Fruit fly (Drosophila melanogaster) whole organism, prepupa: ENCODE results near the gene CG11345.

Experiments
- Blimp-1 ChIP-seq: fragments of 200-800 bp; sonication (Bioruptor generic); optimal IDR thresholded peaks from 3 replicates; lab custom pipeline; 2017; ENCODE audit warnings: missing biosample characterization, missing genetic modification characterization, mild to moderate bottlenecking, moderate library complexity, missing genetic modification reagents
- CG11762 ChIP-seq: fragments of 200-800 bp; sonication (Bioruptor generic); optimal IDR thresholded peaks from 3 replicates; lab custom pipeline; 2016; ENCODE audit warnings: missing biosample characterization, missing genetic modification characterization; ENCODE audit not compliant: insufficient read depth
- CG15336 ChIP-seq: fragments of 200-800 bp; sonication (Bioruptor generic); IDR thresholded peaks from 2 replicates; pipeline ENCODE4 v1.3.6; 2022; ENCODE audit warnings: missing biosample characterization, missing genetic modification characterization
- CG1621 ChIP-seq: fragments of 200-800 bp; sonication (Bioruptor generic); optimal IDR thresholded peaks from 3 replicates; lab custom pipeline; 2018; ENCODE audit warnings: missing biosample characterization, mild to moderate bottlenecking, missing genetic modification characterization
- CG16779 ChIP-seq: fragments of 200-800 bp; sonication (Bioruptor generic); optimal IDR thresholded peaks from 3 replicates; lab custom pipeline; 2017; ENCODE audit warnings: missing biosample characterization, mild to moderate bottlenecking, missing genetic modification characterization
- CG31627 ChIP-seq: fragments of 200-800 bp; sonication (Bioruptor generic); optimal IDR thresholded peaks from 3 replicates; lab custom pipeline; 2016; ENCODE audit warnings: missing biosample characterization, missing genetic modification characterization
- CG32006 ChIP-seq: fragments of 200-800 bp; sonication (Bioruptor generic); optimal IDR thresholded peaks from 3 replicates; lab custom pipeline; 2017; ENCODE audit warnings: missing biosample characterization, mild to moderate bottlenecking, missing genetic modification characterization
- CG34406 ChIP-seq: fragments of 200-800 bp; sonication (Bioruptor generic); optimal IDR thresholded peaks from 3 replicates; lab custom pipeline; 2016; ENCODE audit warnings: missing biosample characterization, missing genetic modification characterization
- CG3919 ChIP-seq: fragments of 200-800 bp; sonication (Bioruptor generic); optimal IDR thresholded peaks from 3 replicates; lab custom pipeline; 2016; ENCODE audit warnings: missing biosample characterization, missing genetic modification characterization
- CG4318 ChIP-seq: fragments of 200-800 bp; sonication (Bioruptor generic); optimal IDR thresholded peaks from 3 replicates; lab custom pipeline; 2017; ENCODE audit warnings: missing biosample characterization, mild to moderate bottlenecking, missing genetic modification characterization
- CG6163 ChIP-seq: fragments of 200-800 bp; sonication (Bioruptor generic); IDR thresholded peaks from 3 replicates; pipeline ENCODE4 v1.3.6; 2022; ENCODE audit warnings: missing biosample characterization, missing genetic modification characterization
- CG6276 ChIP-seq: fragments of 200-800 bp; sonication (Bioruptor generic); optimal IDR thresholded peaks from 2 replicates; lab custom pipeline; 2017; ENCODE audit warnings: missing biosample characterization, mild to moderate bottlenecking, missing genetic modification characterization
- CG6792 ChIP-seq: fragments of 200-800 bp; sonication (Bioruptor generic); optimal IDR thresholded peaks from 3 replicates; lab custom pipeline; 2016; ENCODE audit warnings: missing biosample characterization, missing genetic modification characterization
- CG6808 ChIP-seq: fragments of 200-800 bp; sonication (Bioruptor generic); optimal IDR thresholded peaks from 3 replicates; lab custom pipeline; 2017; ENCODE audit warnings: missing biosample characterization, missing genetic modification characterization, mild to moderate bottlenecking, moderate library complexity, missing genetic modification reagents
- CG7368 ChIP-seq: fragments of 200-800 bp; sonication (Bioruptor generic); optimal IDR thresholded peaks from 3 replicates; lab custom pipeline; 2016; ENCODE audit warnings: missing biosample characterization, missing genetic modification characterization
- CG8119 ChIP-seq: fragments of 200-800 bp; sonication (Bioruptor generic); IDR thresholded peaks from 3 replicates; pipeline ENCODE4 v1.3.6; 2022; ENCODE audit warnings: missing biosample characterization, missing genetic modification characterization
- CG8319 ChIP-seq: fragments of 200-800 bp; sonication (Bioruptor generic); optimal IDR thresholded peaks from 3 replicates; lab custom pipeline; 2016; ENCODE audit warnings: missing biosample characterization, missing genetic modification characterization
- CG8632 ChIP-seq: fragments of 200-800 bp; sonication (Bioruptor generic); optimal IDR thresholded peaks from 3 replicates; lab custom pipeline; 2016; ENCODE audit warnings: missing biosample characterization, missing genetic modification characterization
- CG9139 ChIP-seq: fragments of 200-800 bp; sonication (Bioruptor generic); optimal IDR thresholded peaks from 3 replicates; lab custom pipeline; 2017; ENCODE audit warnings: missing biosample characterization, mild to moderate bottlenecking, missing genetic modification characterization
- Eip75B ChIP-seq: fragments of 200-800 bp; sonication (Bioruptor generic); optimal IDR thresholded peaks from 3 replicates; lab custom pipeline; 2016; ENCODE audit warnings: missing biosample characterization, missing genetic modification characterization
- Eip78C ChIP-seq: fragments of 200-800 bp; sonication (Bioruptor generic); peaks from one replicate; lab custom pipeline; 2016; ENCODE audit warnings: missing biosample characterization, missing genetic modification characterization
- Eip93F ChIP-seq: fragments of 200-800 bp; sonication (Bioruptor generic); optimal IDR thresholded peaks from 2 replicates; lab custom pipeline; 2016; ENCODE audit warnings: missing biosample characterization, mild to moderate bottlenecking, missing genetic modification characterization
- Ets96B ChIP-seq: fragments of 200-800 bp; optimal IDR thresholded peaks from 2 replicates; lab custom pipeline; 2019; ENCODE audit warnings: missing biosample characterization, mild to moderate bottlenecking, missing genetic modification characterization, moderate library complexity
- Hr4 ChIP-seq: fragments of 200-800 bp; sonication (Bioruptor generic); optimal IDR thresholded peaks from 3 replicates; lab custom pipeline; 2016; ENCODE audit warnings: missing biosample characterization, missing genetic modification characterization
- Lpt ChIP-seq: fragments of 200-800 bp; sonication (Bioruptor generic); optimal IDR thresholded peaks from 3 replicates; lab custom pipeline; 2016; ENCODE audit warnings: missing biosample characterization, missing genetic modification characterization
- Sox102F ChIP-seq: fragments of 200-800 bp; sonication (Bioruptor generic); optimal IDR thresholded peaks from 2 replicates; lab custom pipeline; 2016; ENCODE audit warnings: missing biosample characterization, mild to moderate bottlenecking, missing genetic modification characterization
- Sox14 ChIP-seq: fragments of 200-800 bp; sonication (Bioruptor generic); optimal IDR thresholded peaks from 3 replicates; lab custom pipeline; 2016; ENCODE audit warnings: missing biosample characterization, missing genetic modification characterization
- Sox15 ChIP-seq: fragments of 200-800 bp; sonication (Bioruptor generic); optimal IDR thresholded peaks from 3 replicates; lab custom pipeline; 2016; ENCODE audit warnings: missing biosample characterization, missing genetic modification characterization
- achi ChIP-seq: fragments of 200-800 bp; sonication (Bioruptor generic); optimal IDR thresholded peaks from 3 replicates; lab custom pipeline; 2016; ENCODE audit warnings: missing biosample characterization, missing genetic modification characterization
- acj6 ChIP-seq: fragments of 200-800 bp; sonication (Bioruptor generic); optimal IDR thresholded peaks from 3 replicates; lab custom pipeline; 2016; ENCODE audit warnings: missing biosample characterization, missing genetic modification characterization
- cyc ChIP-seq: fragments of 200-800 bp; sonication (Bioruptor generic); optimal IDR thresholded peaks from 3 replicates; lab custom pipeline; 2016; ENCODE audit warnings: missing biosample characterization, missing genetic modification characterization
- dac ChIP-seq: fragments of 200-800 bp; sonication (Bioruptor generic); optimal IDR thresholded peaks from 2 replicates; lab custom pipeline; 2017; ENCODE audit warnings: missing biosample characterization, mild to moderate bottlenecking, missing genetic modification characterization
- dsx ChIP-seq: fragments of 200-800 bp; optimal IDR thresholded peaks from 3 replicates; lab custom pipeline; 2019; ENCODE audit warnings: missing biosample characterization, mild to moderate bottlenecking, missing genetic modification characterization, moderate library complexity; ENCODE audit not compliant: poor library complexity, severe bottlenecking
- eg ChIP-seq: fragments of 200-800 bp; sonication (Bioruptor generic); IDR thresholded peaks from 3 replicates; pipeline ENCODE4 v1.3.6; 2022; ENCODE audit warnings: missing biosample characterization, missing genetic modification characterization
- esn ChIP-seq: fragments of 200-800 bp; sonication (Bioruptor generic); optimal IDR thresholded peaks from 2 replicates; lab custom pipeline; 2016; ENCODE audit warnings: missing biosample characterization, mild to moderate bottlenecking, missing genetic modification characterization, moderate library complexity
- fd85E ChIP-seq: fragments of 200-800 bp; sonication (Bioruptor generic); optimal IDR thresholded peaks from 3 replicates; lab custom pipeline; 2016; ENCODE audit warnings: missing biosample characterization, missing genetic modification characterization
- lz ChIP-seq: fragments of 200-800 bp; sonication (Bioruptor generic); optimal IDR thresholded peaks from 3 replicates; lab custom pipeline; 2016; ENCODE audit warnings: missing biosample characterization, missing genetic modification characterization
- salr ChIP-seq, 2 experiments: fragments of 200-800 bp; sonication (Bioruptor generic); optimal IDR thresholded peaks; 3 replicates each; lab custom pipeline; 2016 to 2018; ENCODE audit warnings: missing biosample characterization in 2 of 2, missing genetic modification characterization in 2 of 2, mild to moderate bottlenecking in 1 of 2
- spab ChIP-seq: fragments of 200-800 bp; sonication (Bioruptor generic); optimal IDR thresholded peaks from 2 replicates; lab custom pipeline; 2017; ENCODE audit warnings: missing biosample characterization, mild to moderate bottlenecking, missing genetic modification characterization, missing genetic modification reagents
- ss ChIP-seq, 2 experiments: fragments of 200-800 bp; sonication (Bioruptor generic); optimal IDR thresholded peaks; 2 replicates in 1 of 2; 3 replicates in 1 of 2; lab custom pipeline; 2017 to 2018; ENCODE audit warnings: mild to moderate bottlenecking in 2 of 2, missing biosample characterization in 2 of 2, missing genetic modification characterization in 2 of 2, moderate library complexity in 1 of 2
- topi ChIP-seq: fragments of 200-800 bp; sonication (Bioruptor generic); optimal IDR thresholded peaks from 3 replicates; lab custom pipeline; 2016; ENCODE audit warnings: missing biosample characterization, missing genetic modification characterization
- vri ChIP-seq: fragments of 200-800 bp; sonication (Bioruptor generic); optimal IDR thresholded peaks from 3 replicates; lab custom pipeline; 2016; ENCODE audit warnings: missing biosample characterization, mild to moderate bottlenecking, missing genetic modification characterization

The CG11345 gene

dm6 chr3L:4458063-4458462 is at the start of gene CG11345:
Gene CG11345, minus strand, starts transcription at chr3L:4458163.
- no peak for TF ChIP-seq CG6792
- TF ChIP-seq cyc (GFP tag; lab: Kevin White, UChicago), result no peak
- no peak for TF ChIP-seq CG6808 (GFP tag; lab: Kevin White, UChicago)
- no peak for TF ChIP-seq achi (GFP tag; lab: Kevin White, UChicago)
- TF ChIP-seq vri (GFP tag; lab: Kevin White, UChicago), result no peak
- no peak for TF ChIP-seq CG16779 (tag; lab: Kevin White, UChicago)
- no peak for TF ChIP-seq Lpt
- no peak for TF ChIP-seq CG7368 (GFP tag; lab: Kevin White, UChicago)
- no peak for TF ChIP-seq spab (GFP tag; lab: Kevin White, UChicago)
- TF ChIP-seq Sox102F (GFP tag; lab: Kevin White, UChicago), result no peak
- TF ChIP-seq CG4318 (GFP tag; lab: Kevin White, UChicago), result no peak
- TF ChIP-seq dsx, result no peak
- no peak for TF ChIP-seq CG15336 (GFP tag; lab: Robert Waterston, UW)
- no peak for TF ChIP-seq CG1621
- TF ChIP-seq esn (GFP tag; lab: Kevin White, UChicago), result no peak
- no peak for TF ChIP-seq Sox14
- no peak for TF ChIP-seq CG8319 (GFP tag; lab: Kevin White, UChicago)
- no peak for TF ChIP-seq Eip75B
- no peak for TF ChIP-seq CG31627 (GFP tag; lab: Kevin White, UChicago)
- no peak for TF ChIP-seq CG32006

- TF ChIP-seq CG6808 (GFP tag; lab: Kevin White, UChicago) (no peak), eg (GFP tag; lab: Robert Waterston, UW) (0 out of 3 replicates have a peak, but pooled peaks have one; percentile 25)
Observed at dm6 chr3L:4501406-4501805, 43.4 kb upstream of the CG11345 start.

DNA sequence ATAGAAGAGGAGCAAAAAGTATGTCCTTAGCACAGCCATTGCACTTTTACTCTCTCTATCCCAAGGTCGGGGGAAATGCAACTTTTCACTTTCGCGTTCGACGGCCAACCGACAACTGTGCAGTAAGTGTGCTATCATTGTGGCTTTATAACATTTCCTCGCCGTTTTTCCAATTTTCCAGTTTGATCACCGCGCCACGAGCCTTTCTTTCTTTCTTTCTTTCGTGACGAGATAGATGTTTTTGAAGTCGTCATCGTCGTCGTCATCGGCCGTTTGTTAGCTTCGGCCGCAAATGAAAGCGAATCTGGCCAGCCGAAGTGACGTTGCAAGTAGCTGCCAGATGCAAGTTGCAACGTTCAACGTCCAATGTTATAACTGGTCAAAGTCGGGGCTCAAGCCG is 42.4 kb upstream of the CG11345 start, which contains the start of gene CG13720:
TSS of gene CG13720 (minus strand) at position 101 of the 400 bp plus-strand sequence.
- TF ChIP-seq dac, result no peak
- peak; percentile 39 for TF ChIP-seq Blimp-1 (GFP tag; lab: Kevin White, UChicago)

DNA sequence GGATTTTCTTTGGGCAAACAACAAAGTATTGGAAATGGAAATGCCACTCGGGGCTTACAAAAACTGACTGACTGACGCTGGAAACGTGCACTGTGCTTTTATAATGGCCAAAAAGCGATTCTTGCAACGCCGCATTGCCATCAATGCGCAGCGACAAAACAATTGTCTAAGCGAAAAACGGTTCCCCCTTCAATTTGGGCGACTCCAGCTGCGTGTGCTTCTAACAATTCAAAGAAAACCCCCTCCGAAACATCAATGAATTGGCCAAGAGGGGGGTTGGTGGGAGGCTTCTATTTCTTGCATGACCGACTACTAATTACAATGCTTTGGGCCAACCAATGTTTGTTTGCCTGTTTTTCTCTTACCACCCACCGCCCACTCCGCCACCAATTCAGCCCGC is 39.7 kb upstream of the CG11345 start, which contains the start of gene CG13721:
TSS of gene CG13721 (minus strand) at position 101 of the 400 bp plus-strand sequence.
- TF ChIP-seq spab (GFP tag; lab: Kevin White, UChicago) (no peak), topi (GFP tag; lab: Kevin White, UChicago) (no peak), Sox14 (no peak), CG8119 (GFP tag; lab: Robert Waterston, UW) (no peak)
- TF ChIP-seq, all 60 proteins: peak for 0

dm6 chr3L:4494603-4495002 is 36.6 kb upstream of the CG11345 start:
- TF ChIP-seq Sox15 (GFP tag; lab: Kevin White, UChicago) (peak; percentile 56), ss (GFP tag; optimal IDR thresholded peaks at IDR 0.05; lab: Kevin White, UChicago) (peak; percentile 92 to 94), salr (GFP tag; optimal IDR thresholded peaks at IDR 0.05; lab: Kevin White, UChicago) (peak; percentile 55 to 72), Lpt (peak; percentile 45), CG31627 (GFP tag; lab: Kevin White, UChicago) (peak; percentile 55), acj6 (GFP tag; lab: Kevin White, UChicago) (peak; percentile 83), CG6276 (GFP tag; lab: Kevin White, UChicago) (no peak), CG15336 (GFP tag; lab: Robert Waterston, UW) (peak; percentile 45; the same call in 1 of the 2 replicates), achi (GFP tag; lab: Kevin White, UChicago) (peak; percentile 83), Eip93F (GFP tag; lab: Kevin White, UChicago) (peak; percentile 24), topi (GFP tag; lab: Kevin White, UChicago) (peak; percentile 75), CG9139 (GFP tag; lab: Kevin White, UChicago) (peak; percentile 76), CG11762 (peak; percentile 63), fd85E (GFP tag; lab: Kevin White, UChicago) (no peak), CG8632 (GFP tag; lab: Kevin White, UChicago) (peak; percentile 87), CG7368 (GFP tag; lab: Kevin White, UChicago) (peak; percentile 62), Hr4 (GFP tag; lab: Kevin White, UChicago) (peak; percentile 40), CG3919 (GFP tag; lab: Kevin White, UChicago) (peak; percentile 75), CG16779 (tag; lab: Kevin White, UChicago) (peak; percentile 42), CG8319 (GFP tag; lab: Kevin White, UChicago) (peak; percentile 55), Eip75B (peak; percentile 69), esn (GFP tag; lab: Kevin White, UChicago) (peak; percentile 80), CG34406 (GFP tag; lab: Kevin White, UChicago) (peak; percentile 84), CG6163 (GFP tag; lab: Robert Waterston, UW) (peak; percentile 83), CG8119 (GFP tag; lab: Robert Waterston, UW) (peak; percentile 59; the same call in 2 of the 3 replicates), Ets96B (tag; lab: Kevin White, UChicago) (peak; percentile 82), Eip78C (GFP tag; lab: Kevin White, UChicago) (peak; percentile 97), lz (GFP tag; lab: Kevin White, UChicago) (peak; percentile 70), CG6792 (peak; percentile 78)
